Fruit fly (Drosophila melanogaster) whole organism, embryonic: Measurements from ENCODE around the gene RunxB.

Source experiments
- ATbp ChIP-seq: fragments of 200-800 bp; sonication (Bioruptor generic); optimal IDR thresholded peaks from 2 replicates; lab custom pipeline; 2017; ENCODE audit warnings: missing biosample characterization, mild to moderate bottlenecking, missing genetic modification characterization, missing genetic modification reagents
- B-H1 ChIP-seq: fragments of 200-800 bp; sonication (Bioruptor generic); IDR thresholded peaks from 3 replicates; pipeline ENCODE4 v1.3.6; 2022; ENCODE audit warnings: missing biosample characterization, missing genetic modification characterization
- CG10366 ChIP-seq: fragments of 200-800 bp; sonication (Bioruptor generic); IDR thresholded peaks from 2 replicates; pipeline ENCODE4 v1.3.6; 2022; ENCODE audit warnings: missing biosample characterization, missing genetic modification characterization
- CG11560 ChIP-seq: fragments of 200-800 bp; sonication (Bioruptor generic); IDR thresholded peaks from 3 replicates; pipeline ENCODE4 v1.3.6; 2022; ENCODE audit warnings: missing biosample characterization, missing genetic modification characterization
- CG12236 ChIP-seq: fragments of 200-800 bp; sonication (Bioruptor generic); optimal IDR thresholded peaks from 2 replicates; lab custom pipeline; 2016; ENCODE audit warnings: missing biosample characterization, missing genetic modification characterization
- CG12391 ChIP-seq: fragments of 200-800 bp; sonication (Bioruptor generic); optimal IDR thresholded peaks from 3 replicates; lab custom pipeline; 2018; ENCODE audit warnings: missing biosample characterization, mild to moderate bottlenecking, missing genetic modification characterization, moderate library complexity
- CG13296 ChIP-seq: fragments of 200-800 bp; sonication (Bioruptor generic); optimal IDR thresholded peaks from 3 replicates; lab custom pipeline; 2018; ENCODE audit warnings: missing biosample characterization, mild to moderate bottlenecking, missing genetic modification characterization
- CG13894 ChIP-seq: fragments of 200-800 bp; sonication (Bioruptor generic); optimal IDR thresholded peaks from 3 replicates; lab custom pipeline; 2018; ENCODE audit warnings: missing biosample characterization, mild to moderate bottlenecking, missing genetic modification characterization, moderate library complexity
- CG14014 ChIP-seq: fragments of 200-800 bp; sonication (Bioruptor generic); IDR thresholded peaks from 2 replicates; pipeline ENCODE4 v1.3.6; 2022; ENCODE audit warnings: missing biosample characterization, missing genetic modification characterization
- CG2199 ChIP-seq: fragments of 200-800 bp; sonication (Bioruptor generic); IDR thresholded peaks from 3 replicates; pipeline ENCODE4 v1.3.6; 2022; ENCODE audit warnings: missing biosample characterization, missing genetic modification characterization
- CG31441 ChIP-seq: fragments of 200-800 bp; sonication (Bioruptor generic); IDR thresholded peaks from 2 replicates; pipeline ENCODE4 v1.3.6; 2022; ENCODE audit warnings: missing biosample characterization, missing genetic modification characterization
- CG32772 ChIP-seq: fragments of 200-800 bp; sonication (Bioruptor generic); IDR thresholded peaks from 2 replicates; pipeline ENCODE4 v1.3.6; 2022; ENCODE audit warnings: missing biosample characterization, missing genetic modification characterization
- CG43689 ChIP-seq: fragments of 200-800 bp; sonication (Bioruptor generic); IDR thresholded peaks from 2 replicates; pipeline ENCODE4 v1.3.6; 2022; ENCODE audit warnings: missing biosample characterization, missing genetic modification characterization
- CG7786 ChIP-seq: fragments of 200-800 bp; sonication (Bioruptor generic); optimal IDR thresholded peaks from 2 replicates; lab custom pipeline; 2016; ENCODE audit warnings: missing biosample characterization, missing genetic modification characterization
- CG7987 ChIP-seq: fragments of 200-800 bp; sonication (Bioruptor generic); optimal IDR thresholded peaks from 2 replicates; lab custom pipeline; 2018; ENCODE audit warnings: missing biosample characterization, mild to moderate bottlenecking, missing genetic modification characterization, moderate library complexity
- GATAe ChIP-seq: fragments of 200-800 bp; sonication (Bioruptor generic); conservative IDR thresholded peaks from 2 replicates; pipeline ENCODE4 v1.3.6; 2022; ENCODE audit warnings: missing biosample characterization, missing genetic modification characterization
- HHEX ChIP-seq: fragments of 200-800 bp; sonication (Bioruptor generic); optimal IDR thresholded peaks from 3 replicates; lab custom pipeline; 2017; ENCODE audit warnings: missing biosample characterization, mild to moderate bottlenecking, missing genetic modification characterization, missing genetic modification reagents
- Med ChIP-seq: fragments of 200-800 bp; sonication (Bioruptor generic); peaks from one replicate; lab custom pipeline; 2016; ENCODE audit warnings: missing biosample characterization, missing genetic modification characterization, mild to moderate bottlenecking, inconsistent platforms, moderate library complexity
- Rfx ChIP-seq: fragments of 200-800 bp; sonication (Bioruptor generic); IDR thresholded peaks from 2 replicates; pipeline ENCODE4 v1.3.6; 2022; ENCODE audit warnings: missing biosample characterization, missing genetic modification characterization
- ac ChIP-seq: fragments of 200-800 bp; sonication (Bioruptor generic); optimal IDR thresholded peaks from 3 replicates; lab custom pipeline; 2017; ENCODE audit warnings: missing biosample characterization, mild to moderate bottlenecking, missing genetic modification characterization
- crol ChIP-seq: fragments of 200-800 bp; sonication (Bioruptor generic); IDR thresholded peaks from 2 replicates; pipeline ENCODE4 v1.3.6; 2022; ENCODE audit warnings: missing biosample characterization, missing genetic modification characterization
- dmrt99B ChIP-seq: fragments of 200-800 bp; sonication (Bioruptor generic); optimal IDR thresholded peaks from 2 replicates; lab custom pipeline; 2018; ENCODE audit warnings: missing biosample characterization, mild to moderate bottlenecking, missing genetic modification characterization, moderate library complexity
- dysf ChIP-seq: fragments of 200-800 bp; sonication (Bioruptor generic); IDR thresholded peaks from 3 replicates; pipeline ENCODE4 v1.3.6; 2022; ENCODE audit warnings: missing biosample characterization, missing genetic modification characterization
- eve ChIP-seq, 2 experiments: fragments of >200 bp; optimal IDR thresholded peaks; 2 replicates each; lab custom pipeline; 2017; ENCODE audit warnings: missing biosample characterization in 2 of 2, missing genetic modification characterization in 2 of 2
- h ChIP-seq: fragments of >200 bp; optimal IDR thresholded peaks from 2 replicates; lab custom pipeline; 2017
- ham ChIP-seq: fragments of 200-800 bp; sonication (Bioruptor generic); IDR thresholded peaks from 2 replicates; pipeline ENCODE4 v1.3.6; 2022; ENCODE audit warnings: missing biosample characterization, missing genetic modification characterization
- hkb ChIP-seq, 2 experiments: fragments of 200-800 bp in 1 of 2; fragments of >200 bp in 1 of 2; sonication (Bioruptor generic) in 1 of 2; IDR thresholded peaks in 1 of 2; optimal IDR thresholded peaks in 1 of 2; 2 replicates each; pipeline versions ENCODE4 v1.3.6 to Lab custom; 2017 to 2022; ENCODE audit warnings: missing biosample characterization in 1 of 2, missing genetic modification characterization in 1 of 2
- inv ChIP-seq: fragments of 200-800 bp; sonication (Bioruptor generic); IDR thresholded peaks from 2 replicates; pipeline ENCODE4 v1.3.6; 2022; ENCODE audit warnings: missing biosample characterization, missing genetic modification characterization; ENCODE audit not compliant: partially characterized antibody
- lbe ChIP-seq: fragments of 200-800 bp; sonication (Bioruptor generic); optimal IDR thresholded peaks from 2 replicates; lab custom pipeline; 2016; ENCODE audit warnings: missing biosample characterization, mild to moderate bottlenecking, missing genetic modification characterization
- lilli ChIP-seq: fragments of 200-800 bp; sonication (Bioruptor generic); optimal IDR thresholded peaks from 3 replicates; lab custom pipeline; 2016; ENCODE audit warnings: missing biosample characterization, missing genetic modification characterization
- nau ChIP-seq: fragments of 200-800 bp; sonication (Bioruptor generic); optimal IDR thresholded peaks from 3 replicates; lab custom pipeline; 2017; ENCODE audit warnings: missing biosample characterization, mild to moderate bottlenecking, missing genetic modification characterization, missing genetic modification reagents
- nom ChIP-seq: fragments of 200-800 bp; sonication (Bioruptor generic); optimal IDR thresholded peaks from 2 replicates; lab custom pipeline; 2017; ENCODE audit warnings: missing biosample characterization, missing genetic modification characterization, mild to moderate bottlenecking, moderate library complexity, missing genetic modification reagents
- onecut ChIP-seq: fragments of 200-800 bp; sonication (Bioruptor generic); IDR thresholded peaks from 2 replicates; pipeline ENCODE4 v1.3.6; 2022; ENCODE audit warnings: missing biosample characterization, missing genetic modification characterization
- pho ChIP-seq: fragments of 200-800 bp; sonication (Bioruptor generic); optimal IDR thresholded peaks from 2 replicates; lab custom pipeline; 2016; ENCODE audit warnings: missing biosample characterization, missing genetic modification characterization
- prd ChIP-seq, 3 experiments: fragments of >200 bp in 2 of 3; fragments of 200-800 bp in 1 of 3; sonication (Bioruptor generic) in 1 of 3; optimal IDR thresholded peaks in 2 of 3; IDR thresholded peaks in 1 of 3; 2 replicates in 2 of 3; 3 replicates in 1 of 3; pipeline versions ENCODE4 v1.3.6 to Lab custom; 2017 to 2022; ENCODE audit warnings: missing biosample characterization in 1 of 3, missing genetic modification characterization in 1 of 3
- ranshi ChIP-seq: fragments of 200-800 bp; sonication (Bioruptor generic); IDR thresholded peaks from 2 replicates; pipeline ENCODE4 v1.3.6; 2022; ENCODE audit warnings: missing biosample characterization, missing genetic modification characterization
- sens ChIP-seq: fragments of 200-800 bp; sonication (Bioruptor generic); peaks from one replicate; lab custom pipeline; 2016; ENCODE audit warnings: missing biosample characterization, missing genetic modification characterization
- slbo ChIP-seq: fragments of 200-800 bp; sonication (Bioruptor generic); IDR thresholded peaks from 2 replicates; pipeline ENCODE4 v1.3.6; 2022; ENCODE audit warnings: missing biosample characterization, missing genetic modification characterization
- slou ChIP-seq: fragments of 200-800 bp; sonication (Bioruptor generic); optimal IDR thresholded peaks from 3 replicates; lab custom pipeline; 2016; ENCODE audit warnings: missing biosample characterization, missing genetic modification characterization
- vfl ChIP-seq: fragments of 200-800 bp; sonication (Bioruptor generic); optimal IDR thresholded peaks from 2 replicates; lab custom pipeline; 2016; ENCODE audit warnings: missing biosample characterization, missing genetic modification characterization
- zen ChIP-seq: fragments of 200-800 bp; sonication (Bioruptor generic); optimal IDR thresholded peaks from 3 replicates; lab custom pipeline; 2018; ENCODE audit warnings: missing biosample characterization, mild to moderate bottlenecking, missing genetic modification characterization, moderate library complexity

RunxB gene

dm6 chrX:20501040-20501609 lies 37.2 kb upstream of the RunxB start (continued):
- TF ChIP-seq pho (GFP tag; lab: Kevin White, UChicago) (peak; percentile 21), CG7987 (GFP tag; lab: Kevin White, UChicago) (no peak), CG31441 (GFP tag; lab: Robert Waterston, UW) (peak; percentile 48; the same call in 1 of the 2 replicates), HHEX (no peak), hkb (optimal IDR thresholded peaks at IDR 0.05; lab: Kevin White, UChicago) (no peak), hkb (GFP tag; IDR thresholded peaks at IDR 0.05; lab: Robert Waterston, UW) (peak; percentile 39; the same call in 1 of the 2 replicates), nau (no peak), CG7786 (GFP tag; lab: Kevin White, UChicago) (peak; percentile 1), sens (GFP tag; lab: Kevin White, UChicago) (peak; percentile 89), zen (tag; lab: Kevin White, UChicago) (no peak), ATbp (GFP tag; lab: Kevin White, UChicago) (peak; percentile 32), dysf (GFP tag; lab: Robert Waterston, UW) (peak; percentile 42; the same call in 1 of the 3 replicates), CG2199 (GFP tag; lab: Robert Waterston, UW) (no peak), CG11560 (tag; lab: Robert Waterston, UW) (no peak), prd (optimal IDR thresholded peaks at IDR 0.05; lab: Kevin White, UChicago) (no peak), prd (GFP tag; IDR thresholded peaks at IDR 0.05; lab: Robert Waterston, UW) (peak; percentile 51; the same call in 1 of the 3 replicates), ranshi (GFP tag; lab: Robert Waterston, UW) (no peak), slou (GFP tag; lab: Kevin White, UChicago) (no peak), dmrt99B (tag; lab: Kevin White, UChicago) (peak; percentile 36), CG12236 (GFP tag; lab: Kevin White, UChicago) (no peak), lilli (GFP tag; lab: Kevin White, UChicago) (peak; percentile 44), h (lab: Kevin White, UChicago) (no peak), CG13894 (tag; lab: Kevin White, UChicago) (no peak), inv (GFP tag; lab: Robert Waterston, UW) (no peak), vfl (GFP tag; lab: Kevin White, UChicago) (no peak), CG10366 (GFP tag; lab: Robert Waterston, UW) (no peak), CG43689 (GFP tag; lab: Robert Waterston, UW) (no peak), GATAe (GFP tag; lab: Robert Waterston, UW) (no peak), lbe (GFP tag; lab: Kevin White, UChicago) (peak; percentile 89)

DNA sequence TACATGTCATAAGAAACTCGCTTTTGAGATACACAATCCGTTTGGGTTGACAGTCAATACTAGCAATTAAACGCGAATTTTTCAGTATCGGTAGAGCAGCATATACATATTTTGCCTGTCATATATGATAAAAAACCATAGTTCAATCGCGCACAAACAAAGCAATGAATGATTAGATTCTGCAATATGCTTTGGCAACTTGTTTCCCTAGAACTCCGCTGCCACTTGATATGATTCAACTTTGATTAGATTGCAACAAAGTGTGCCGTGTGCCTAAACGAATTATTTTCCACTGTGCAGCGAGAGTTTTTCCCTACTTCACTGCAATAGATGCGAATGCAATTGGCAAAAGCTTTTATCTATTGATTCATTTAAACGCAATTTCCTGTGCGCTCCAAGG lies 36.7 kb upstream of the RunxB start:
- TF ChIP-seq zen (tag; lab: Kevin White, UChicago) = no peak
- peak in 1 of 2 experiments; percentile 7 for TF ChIP-seq eve (GFP tag; optimal IDR thresholded peaks at IDR 0.05; lab: Kevin White, UChicago)
- TF ChIP-seq ac (GFP tag; lab: Kevin White, UChicago) = no peak
- no peak for TF ChIP-seq nom (GFP tag; lab: Kevin White, UChicago)
- TF ChIP-seq B-H1 (GFP tag; lab: Robert Waterston, UW) = 0 out of 3 replicates have a peak, but pooled peaks have one; percentile 2
- TF ChIP-seq ham (GFP tag; lab: Robert Waterston, UW) = no peak
- no peak for TF ChIP-seq CG12391 (tag; lab: Kevin White, UChicago)

- TF ChIP-seq Rfx (GFP tag; lab: Robert Waterston, UW) (no peak), onecut (GFP tag; lab: Robert Waterston, UW) (peak; percentile 94), CG13296 (GFP tag; lab: Kevin White, UChicago) (no peak), CG14014 (GFP tag; lab: Robert Waterston, UW) (0 out of 2 replicates have a peak, but pooled peaks have one; percentile 10), slbo (GFP tag; lab: Robert Waterston, UW) (no peak), Med (GFP tag; lab: Kevin White, UChicago) (peak; percentile 63), crol (GFP tag; lab: Robert Waterston, UW) (peak; percentile 61; the same call in 1 of the 2 replicates), CG32772 (GFP tag; lab: Robert Waterston, UW) (0 out of 2 replicates have a peak, but pooled peaks have one; percentile 6)
These were observed 36.0 kb upstream of the RunxB start for dm6 chrX:20502252-20502651.
